Fruit fly (Drosophila melanogaster) whole organism, wandering third instar larva: ENCODE results near the gene CG17124.

Source experiments
- Abd-B ChIP-seq: fragments of >200 bp; optimal IDR thresholded peaks from 2 replicates; lab custom pipeline; 2017; ENCODE audit warnings: missing biosample characterization, missing genetic modification characterization
- Dif ChIP-seq: fragments of 200-275, 200-300 bp; sonication (Bioruptor generic); optimal IDR thresholded peaks from 2 replicates; lab custom pipeline; 2018; ENCODE audit warnings: missing biosample characterization, missing genetic modification characterization; ENCODE audit not compliant: partially characterized antibody
- GATAd ChIP-seq: sonication (Bioruptor generic); optimal IDR thresholded peaks from 2 replicates; lab custom pipeline; 2016; ENCODE audit warnings: missing biosample characterization, missing genetic modification characterization
- HLH106 ChIP-seq: fragments of 200-800 bp; optimal IDR thresholded peaks from 3 replicates; lab custom pipeline; 2019; ENCODE audit warnings: missing biosample characterization, mild to moderate bottlenecking, missing genetic modification characterization, moderate library complexity
- Hnf4 ChIP-seq: fragments of 200-800 bp; sonication (Bioruptor generic); optimal IDR thresholded peaks from 2 replicates; lab custom pipeline; 2016; ENCODE audit warnings: missing biosample characterization, mild to moderate bottlenecking, missing genetic modification characterization
- brk ChIP-seq: fragments of 200-800 bp; sonication (Bioruptor generic); optimal IDR thresholded peaks from 2 replicates; lab custom pipeline; 2016; ENCODE audit warnings: missing biosample characterization, mild to moderate bottlenecking, missing genetic modification characterization
- dmrt93B ChIP-seq: fragments of 200-800 bp; sonication (Bioruptor generic); optimal IDR thresholded peaks from 2 replicates; lab custom pipeline; 2018; ENCODE audit warnings: missing biosample characterization, mild to moderate bottlenecking, missing genetic modification characterization
- ey ChIP-seq: fragments of 200-800 bp; sonication (Bioruptor generic); optimal IDR thresholded peaks from 2 replicates; lab custom pipeline; 2016; ENCODE audit warnings: missing biosample characterization, missing genetic modification characterization
- h ChIP-seq: fragments of 200-800 bp; sonication (Bioruptor generic); optimal IDR thresholded peaks from 3 replicates; lab custom pipeline; 2016; ENCODE audit warnings: missing biosample characterization, mild to moderate bottlenecking, missing genetic modification characterization
- jim ChIP-seq: fragments of 175-275, 200-325 bp; sonication (Bioruptor generic); optimal IDR thresholded peaks from 2 replicates; lab custom pipeline; 2016; ENCODE audit warnings: missing biosample characterization, mild to moderate bottlenecking, missing genetic modification characterization
- lola ChIP-seq: fragments of >200 bp; optimal IDR thresholded peaks from 2 replicates; lab custom pipeline; 2017; ENCODE audit warnings: missing biosample characterization, missing genetic modification characterization
- psq ChIP-seq: fragments of 200-800 bp; sonication (Bioruptor generic); optimal IDR thresholded peaks from 3 replicates; lab custom pipeline; 2017; ENCODE audit warnings: missing biosample characterization, mild to moderate bottlenecking, missing genetic modification characterization, moderate library complexity
- sv ChIP-seq: fragments of 200-800 bp; sonication (Bioruptor generic); optimal IDR thresholded peaks from 3 replicates; lab custom pipeline; 2016; ENCODE audit warnings: missing biosample characterization, missing genetic modification characterization
- tai ChIP-seq: sonication (Bioruptor generic); optimal IDR thresholded peaks from 2 replicates; lab custom pipeline; 2016; ENCODE audit warnings: missing biosample characterization, missing genetic modification characterization

dm6 chr2L:10749607-10750467 is 6.3 kb downstream of the CG17124 start:
- no peak for TF ChIP-seq Abd-B (GFP tag; lab: Kevin White, UChicago)
- TF ChIP-seq Hnf4 (GFP tag; lab: Kevin White, UChicago), result no peak
- TF ChIP-seq psq, result no peak
- TF ChIP-seq dmrt93B (GFP tag; lab: Kevin White, UChicago), result no peak
- TF ChIP-seq lola (GFP tag; lab: Kevin White, UChicago), result no peak
- TF ChIP-seq Dif (GFP tag; lab: Kevin White, UChicago), result no peak
- TF ChIP-seq tai (GFP tag; lab: Kevin White, UChicago), result no peak
- no peak for TF ChIP-seq h (GFP tag; lab: Kevin White, UChicago)
- no peak for TF ChIP-seq ey
- no peak for TF ChIP-seq HLH106 (tag; lab: Kevin White, UChicago)
- TF ChIP-seq brk (GFP tag; lab: Kevin White, UChicago), result no peak
- TF ChIP-seq GATAd, result no peak
- TF ChIP-seq sv (GFP tag; lab: Kevin White, UChicago), result no peak
- no peak for TF ChIP-seq jim (GFP tag; lab: Kevin White, UChicago)
